Worm (Caenorhabditis elegans): ENCODE measurements around the gene T20G5.12.

DNA sequence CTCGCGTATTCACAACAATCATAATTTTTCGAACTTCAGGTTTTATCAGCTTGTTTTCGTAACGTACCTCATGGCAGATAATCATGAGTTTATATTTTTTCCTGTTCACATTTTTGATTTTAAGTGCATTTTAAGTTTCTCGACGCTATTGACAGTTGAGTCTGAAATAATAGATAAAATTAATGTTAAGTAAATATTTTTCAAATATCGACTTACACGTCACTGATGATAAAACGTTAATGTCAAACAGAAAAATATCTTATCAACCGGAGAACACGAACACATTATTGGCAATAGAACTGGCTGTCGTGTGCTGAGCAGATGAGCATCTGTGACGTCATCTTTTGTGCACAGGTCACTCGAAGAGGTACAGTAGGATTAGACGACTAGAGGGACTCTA is 4.6 kb upstream of the T20G5.12 start:
- no peak for TF ChIP-seq ztf-16 (tag; optimal IDR thresholded peaks at IDR 0.05)
- no peak for TF ChIP-seq ceh-22 (tag; optimal IDR thresholded peaks at IDR 0.05)
- TF ChIP-seq mec-3 (tag; optimal IDR thresholded peaks at IDR 0.05; ENCODE audit: borderline replicate concordance) = no peak
- TF ChIP-seq lin-11 (tag; optimal IDR thresholded peaks at IDR 0.05) = no peak
- TF ChIP-seq nfya-1 (tag; optimal IDR thresholded peaks at IDR 0.05) = no peak
- peak; percentile 82 for TF ChIP-seq elt-2 (tag; optimal IDR thresholded peaks at IDR 0.05)
- no peak for TF ChIP-seq unc-42 (tag; optimal IDR thresholded peaks at IDR 0.05)

Measured in whole organism, late embryonic.